Fruit fly (Drosophila melanogaster): Measurements from ENCODE around the gene CG34299.
A peak's percentile ranks its signal among the peaks of the same experiment; 100 is the strongest.

The CG34299 gene

dm6 chr3R:30283940-30284339, 34.6 kb downstream of the CG34299 start (continued):
- TF ChIP-seq MESR4 (GFP tag; optimal IDR thresholded peaks at IDR 0.05) (no peak), bigmax (GFP tag; optimal IDR thresholded peaks at IDR 0.05) (no peak), zfh1 (GFP tag; IDR thresholded peaks at IDR 0.05) (peak; percentile 49; the same call in 1 of the 3 replicates), nerfin-2 (GFP tag; IDR thresholded peaks at IDR 0.05; ENCODE audit: partially characterized antibody) (no peak), Ssrp (tag; optimal IDR thresholded peaks at IDR 0.05) (peak; percentile 8), Hey (tag; optimal IDR thresholded peaks at IDR 0.05) (no peak), tna (GFP tag; IDR thresholded peaks at IDR 0.05; ENCODE audit: partially characterized antibody) (no peak), dati (GFP tag; IDR thresholded peaks at IDR 0.05) (no peak), CG10147 (GFP tag; optimal IDR thresholded peaks at IDR 0.05) (no peak), gcm (GFP tag; optimal IDR thresholded peaks at IDR 0.05) (peak; percentile 10), PHDP (tag; optimal IDR thresholded peaks at IDR 0.05) (peak; percentile 27), CG6175 (GFP tag; IDR thresholded peaks at IDR 0.05) (no peak), CG4707 (GFP tag; optimal IDR thresholded peaks at IDR 0.05) (no peak), C15 (GFP tag; IDR thresholded peaks at IDR 0.05) (no peak), dpn (GFP tag; optimal IDR thresholded peaks at IDR 0.05) (peak in 1 of 2 experiments; percentile 8), fd96Cb (tag; optimal IDR thresholded peaks at IDR 0.05) (peak; percentile 9), dmrt99B (tag; optimal IDR thresholded peaks at IDR 0.05) (peak; percentile 38), CG14014 (GFP tag; IDR thresholded peaks at IDR 0.05) (no peak), H2.0 (GFP tag; IDR thresholded peaks at IDR 0.05) (no peak), z (GFP tag; IDR thresholded peaks at IDR 0.05) (0 out of 3 replicates have a peak, but pooled peaks have one; percentile 43), CG10431 (GFP tag; optimal IDR thresholded peaks at IDR 0.05) (no peak), ap (GFP tag; IDR thresholded peaks at IDR 0.05) (no peak), luna (GFP tag; optimal IDR thresholded peaks at IDR 0.05) (no peak), Fer1 (GFP tag; optimal IDR thresholded peaks at IDR 0.05) (no peak), unpg (GFP tag; optimal IDR thresholded peaks at IDR 0.05) (peak; percentile 38), prd (optimal IDR thresholded peaks at IDR 0.05) (no peak), prd (GFP tag; IDR thresholded peaks at IDR 0.05) (peak; percentile 51), Drgx (GFP tag; IDR thresholded peaks at IDR 0.05) (peak; percentile 67), vvl (GFP tag; IDR thresholded peaks at IDR 0.05) (peak; percentile 56), sens (GFP tag) (peak; percentile 49), dan (GFP tag; IDR thresholded peaks at IDR 0.05) (no peak), bsh (GFP tag; optimal IDR thresholded peaks at IDR 0.05) (peak; percentile 46 to 65), Jarid2 (GFP tag; optimal IDR thresholded peaks at IDR 0.05) (no peak), Xrp1 (GFP tag; IDR thresholded peaks at IDR 0.05) (peak; percentile 66; the same call in 1 of the 2 replicates), CG17361 (GFP tag; IDR thresholded peaks at IDR 0.05) (0 out of 3 replicates have a peak, but pooled peaks have one; percentile 23), ranshi (GFP tag; IDR thresholded peaks at IDR 0.05) (0 out of 2 replicates have a peak, but pooled peaks have one; percentile 4), dimm (GFP tag; IDR thresholded peaks at IDR 0.05) (no peak), aop (GFP tag; IDR thresholded peaks at IDR 0.05) (no peak), Chrac-16 (GFP tag; optimal IDR thresholded peaks at IDR 0.05) (peak; percentile 8), CG34422 (GFP tag; IDR thresholded peaks at IDR 0.05) (0 out of 3 replicates have a peak, but pooled peaks have one; percentile 21), CG32532 (GFP tag; IDR thresholded peaks at IDR 0.05) (no peak), CG11695 (GFP tag; IDR thresholded peaks at IDR 0.05) (0 out of 3 replicates have a peak, but pooled peaks have one; percentile 26), ara (GFP tag; IDR thresholded peaks at IDR 0.05) (peak; percentile 14; the same call in 1 of the 2 replicates), Oli (tag; optimal IDR thresholded peaks at IDR 0.05) (peak; percentile 24), CG12391 (tag; optimal IDR thresholded peaks at IDR 0.05) (peak; percentile 33), Hr3 (GFP tag; optimal IDR thresholded peaks at IDR 0.05) (no peak), Hr51 (GFP tag; optimal IDR thresholded peaks at IDR 0.05) (peak in 1 of 2 experiments; percentile 22), Mad (GFP tag; optimal IDR thresholded peaks at IDR 0.05) (peak; percentile 4), Xbp1 (GFP tag; optimal IDR thresholded peaks at IDR 0.05) (peak; percentile 9), pan (optimal IDR thresholded peaks at IDR 0.05) (no peak), pan (GFP tag; optimal IDR thresholded peaks at IDR 0.05 in 1 of 2, IDR thresholded peaks at IDR 0.05 in 1 of 2) (peak in 1 of 2 experiments; percentile 39)

All from whole organism, embryonic.